Worm (Caenorhabditis elegans): ENCODE data around the gene Y97E10AR.8.

Gene Y97E10AR.8

ce11 chrV:8027429-8028142, 22.5 kb downstream of the Y97E10AR.8 start:
- TF ChIP-seq hmg-4 (GFP tag; optimal IDR thresholded peaks at IDR 0.05): no peak
- TF ChIP-seq hnd-1 (tag; optimal IDR thresholded peaks at IDR 0.05): no peak
- TF ChIP-seq F13C5.2 (tag; optimal IDR thresholded peaks at IDR 0.05): no peak
- TF ChIP-seq tbx-11 (GFP tag; IDR thresholded peaks at IDR 0.05): no peak
- no peak for TF ChIP-seq tbx-37 (GFP tag; conservative IDR thresholded peaks at IDR 0.05)
- no peak for TF ChIP-seq flt-1 (GFP tag; IDR thresholded peaks at IDR 0.05)
- TF ChIP-seq sea-1 (GFP tag; conservative IDR thresholded peaks at IDR 0.05): no peak
- no peak for TF ChIP-seq aly-1 (tag; optimal IDR thresholded peaks at IDR 0.05)

DNA sequence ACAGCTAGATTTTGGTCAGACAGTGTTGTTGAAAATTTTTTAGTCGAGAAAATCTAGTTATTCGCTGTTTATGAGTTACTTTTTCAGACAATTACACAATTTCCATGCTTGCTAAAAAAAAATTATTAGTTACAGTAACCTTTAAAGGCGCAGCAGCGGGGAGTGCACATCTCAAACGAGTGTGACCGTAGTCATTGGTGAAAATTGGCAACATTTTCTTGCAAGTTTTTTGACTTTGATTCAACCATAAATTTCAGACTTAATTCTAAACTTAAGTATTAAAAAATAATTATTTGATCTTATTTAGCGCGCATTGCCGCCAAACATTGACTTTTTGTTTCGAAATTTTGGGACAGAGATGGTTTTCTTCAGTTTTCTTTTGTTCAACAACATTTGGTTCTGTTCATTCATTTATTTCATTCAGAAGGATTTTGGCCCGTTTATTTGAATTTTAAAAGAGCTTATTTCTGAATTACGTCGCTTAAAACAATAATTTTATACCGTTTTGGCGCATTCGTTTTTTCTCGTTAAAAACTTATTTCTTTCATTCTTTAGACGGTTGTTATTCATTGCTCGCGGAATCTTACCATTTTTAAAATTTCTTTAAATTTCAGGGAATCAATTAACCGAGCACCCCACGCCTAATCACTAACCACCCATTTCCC, 23.9 kb downstream of the Y97E10AR.8 start, which contains the start of gene oma-2:
oma-2 (plus strand) TSS at position 615 of the 665 bp plus-strand sequence.
- TF ChIP-seq flt-1 (GFP tag; IDR thresholded peaks at IDR 0.05): no peak
- no peak for TF ChIP-seq ceh-13 (GFP tag; optimal IDR thresholded peaks at IDR 0.05)
- no peak for TF ChIP-seq B0310.2 (tag; optimal IDR thresholded peaks at IDR 0.05)
- no peak for TF ChIP-seq hmg-4 (GFP tag; optimal IDR thresholded peaks at IDR 0.05)
- TF ChIP-seq hnd-1 (tag; optimal IDR thresholded peaks at IDR 0.05): no peak
- TF ChIP-seq hmbx-1 (tag; optimal IDR thresholded peaks at IDR 0.05): no peak
- no peak for TF ChIP-seq ceh-36 (tag; optimal IDR thresholded peaks at IDR 0.05)

ce11 chrV:8031121-8031520, 26.0 kb downstream of the Y97E10AR.8 start, which contains the start of gene vars-1:
Gene vars-1 (plus strand): TSS chrV:8031411.
- no peak for TF ChIP-seq hmbx-1 (tag; optimal IDR thresholded peaks at IDR 0.05)
- no peak for TF ChIP-seq ceh-13 (GFP tag; optimal IDR thresholded peaks at IDR 0.05)

DNA sequence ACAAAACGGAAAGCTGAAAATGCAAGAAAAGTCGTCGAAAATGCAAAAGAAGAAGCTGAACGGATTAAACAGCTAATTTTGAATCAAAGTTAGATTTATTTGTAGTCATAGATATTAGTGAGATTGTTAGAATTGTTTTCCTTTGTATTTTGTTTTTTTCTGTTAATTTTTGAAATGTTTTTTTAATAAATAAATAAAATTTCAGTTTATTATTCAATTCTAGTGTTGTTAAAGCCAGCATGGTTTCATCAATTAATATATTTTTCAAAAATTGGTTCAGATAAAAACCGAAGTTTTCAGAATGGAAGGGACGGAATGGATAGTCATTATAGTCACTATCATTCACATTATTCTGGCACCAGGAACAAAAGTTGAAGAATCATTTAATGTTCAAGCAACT, 29.7 kb downstream of the Y97E10AR.8 start, which contains the start of gene algn-12:
algn-12 (plus strand) TSS at position 301 of the 400 bp plus-strand sequence.
- TF ChIP-seq ets-7 (tag; optimal IDR thresholded peaks at IDR 0.05): no peak
- TF ChIP-seq scrt-1 (GFP tag; IDR thresholded peaks at IDR 0.05): no peak
- TF ChIP-seq aly-1 (tag; optimal IDR thresholded peaks at IDR 0.05): no peak
- TF ChIP-seq ceh-36 (tag; optimal IDR thresholded peaks at IDR 0.05): no peak
- no peak for TF ChIP-seq hmg-4 (GFP tag; optimal IDR thresholded peaks at IDR 0.05)

- TF ChIP-seq pes-1 (GFP tag; IDR thresholded peaks at IDR 0.05) (no peak), tra-4 (tag; optimal IDR thresholded peaks at IDR 0.05) (no peak), flt-1 (GFP tag; IDR thresholded peaks at IDR 0.05) (no peak), aly-1 (tag; optimal IDR thresholded peaks at IDR 0.05) (no peak), ama-1 (optimal IDR thresholded peaks at IDR 0.05) (no peak), scrt-1 (GFP tag; IDR thresholded peaks at IDR 0.05) (no peak)
Measured at ce11 chrV:8035947-8036346, 30.8 kb downstream of the Y97E10AR.8 start, which contains the start of gene ZC513.14. Gene ZC513.14 (minus strand): TSS chrV:8036047.

- TF ChIP-seq tbx-37 (GFP tag; conservative IDR thresholded peaks at IDR 0.05) (no peak), ets-7 (tag; optimal IDR thresholded peaks at IDR 0.05) (no peak), B0310.2 (tag; optimal IDR thresholded peaks at IDR 0.05) (peak; percentile 41), flt-1 (GFP tag; IDR thresholded peaks at IDR 0.05) (peak; percentile 13; the same call in 1 of the 2 replicates), hnd-1 (tag; optimal IDR thresholded peaks at IDR 0.05) (no peak), ama-1 (optimal IDR thresholded peaks at IDR 0.05) (peak; percentile 62)
Measured at ce11 chrV:8039085-8039525, 34.0 kb downstream of the Y97E10AR.8 start.

ce11 chrV:8039606-8040005, 34.5 kb downstream of the Y97E10AR.8 start:
- peak; percentile 57 for TF ChIP-seq ama-1 (optimal IDR thresholded peaks at IDR 0.05)
- 0 out of 2 replicates have a peak, but pooled peaks have one; percentile 28 for TF ChIP-seq sea-1 (GFP tag; conservative IDR thresholded peaks at IDR 0.05)
- TF ChIP-seq ceh-13 (GFP tag; optimal IDR thresholded peaks at IDR 0.05): no peak
- TF ChIP-seq hmg-4 (GFP tag; optimal IDR thresholded peaks at IDR 0.05): no peak
- no peak for TF ChIP-seq flt-1 (GFP tag; IDR thresholded peaks at IDR 0.05)

DNA sequence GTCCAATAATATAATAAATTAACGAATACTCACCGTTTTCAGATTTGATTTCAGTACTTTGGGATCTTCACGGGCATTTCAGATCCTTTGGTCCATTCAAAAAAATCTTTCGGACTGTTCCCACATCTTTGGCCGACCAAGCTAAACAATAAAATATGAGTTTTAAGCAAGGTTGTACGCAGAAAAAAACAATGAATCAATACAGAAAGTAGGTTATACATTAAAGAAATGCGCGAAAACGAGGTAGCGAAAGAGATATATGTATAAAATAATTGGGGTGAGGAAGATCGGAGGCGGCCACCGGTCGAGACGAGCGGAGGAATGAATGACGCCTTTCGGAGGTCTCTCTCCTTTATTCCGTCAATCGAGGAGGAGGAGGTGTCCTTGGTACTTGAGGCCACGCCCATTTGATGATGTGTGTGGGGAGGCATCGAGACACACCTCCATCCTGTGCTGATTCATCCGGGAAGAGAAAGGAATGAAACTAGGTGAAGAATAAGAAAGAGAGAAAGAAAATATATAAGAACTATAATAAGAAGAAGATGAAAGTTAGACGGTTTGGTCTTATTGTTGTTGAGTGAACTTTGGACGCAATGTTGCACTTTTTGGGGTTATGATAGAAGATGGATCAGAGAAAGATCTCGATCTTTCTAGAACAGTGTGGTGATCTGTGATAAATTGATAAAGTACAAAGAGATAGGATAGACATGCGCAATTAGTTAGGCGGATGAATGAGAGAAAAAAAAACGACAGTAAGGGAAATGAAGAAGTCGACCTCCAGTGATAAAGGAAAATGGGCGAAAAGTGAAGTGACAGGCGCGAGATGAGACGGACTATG, 35.4 kb downstream of the Y97E10AR.8 start:
- no peak for TF ChIP-seq ets-7 (tag; optimal IDR thresholded peaks at IDR 0.05)
- TF ChIP-seq hnd-1 (tag; optimal IDR thresholded peaks at IDR 0.05): no peak
- peak; percentile 3 for TF ChIP-seq hmg-4 (GFP tag; optimal IDR thresholded peaks at IDR 0.05)
- no peak for TF ChIP-seq flt-1 (GFP tag; IDR thresholded peaks at IDR 0.05)
- no peak for TF ChIP-seq tbx-37 (GFP tag; conservative IDR thresholded peaks at IDR 0.05)
- no peak for TF ChIP-seq aly-1 (tag; optimal IDR thresholded peaks at IDR 0.05)
- TF ChIP-seq ceh-36 (tag; optimal IDR thresholded peaks at IDR 0.05): peak; percentile 2
- TF ChIP-seq B0310.2 (tag; optimal IDR thresholded peaks at IDR 0.05): no peak
- TF ChIP-seq scrt-1 (GFP tag; IDR thresholded peaks at IDR 0.05): no peak
- TF ChIP-seq tbx-11 (GFP tag; IDR thresholded peaks at IDR 0.05): no peak
- TF ChIP-seq ama-1 (optimal IDR thresholded peaks at IDR 0.05): peak; percentile 82
